Fruit fly (Drosophila melanogaster) S2 (cell line): ENCODE results near the gene Ance-3.

Experiments used
- CG8478 ChIP-seq: fragments of >200 bp; optimal IDR thresholded peaks from 2 replicates; lab custom pipeline; 2018
- CTCF ChIP-seq, 2 experiments: fragments of >200 bp; optimal IDR thresholded peaks; 2 replicates each; lab custom pipeline; 2018

DNA sequence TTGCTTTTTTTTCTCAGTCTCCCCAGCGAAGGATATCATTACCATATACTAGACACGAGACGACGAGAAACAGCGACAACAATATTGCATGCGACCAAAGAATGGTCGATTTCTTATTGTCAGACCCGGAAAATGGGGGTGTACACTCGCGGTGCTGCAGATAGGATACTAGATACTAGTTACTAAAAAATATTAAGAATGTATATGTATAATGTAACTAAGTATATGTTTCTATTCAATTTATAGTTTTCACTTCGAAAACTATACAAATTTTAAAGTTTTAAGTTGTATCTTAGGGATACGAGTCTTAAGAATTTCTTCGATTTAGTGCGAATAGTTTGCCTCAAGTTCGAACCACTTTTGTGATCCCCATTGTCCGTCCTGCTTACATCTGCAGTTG, 21.1 kb upstream of the Ance-3 start:
- TF ChIP-seq CTCF (optimal IDR thresholded peaks at IDR 0.05; lab: Kevin White, UChicago): no peak
- TF ChIP-seq CG8478 (lab: Kevin White, UChicago): no peak
